Worm (Caenorhabditis elegans) whole organism, early embryonic: ENCODE data around the gene Y43F8B.10.

ENCODE experiments used
- B0310.2 ChIP-seq: sonication (generic microtip); optimal IDR thresholded peaks from 2 replicates; lab custom pipeline; 2016; ENCODE audit warnings: mild to moderate bottlenecking, missing genetic modification characterization, missing compliant biosample characterization
- F13C5.2 ChIP-seq: sonication (generic microtip); optimal IDR thresholded peaks from 2 replicates; lab custom pipeline; 2017; ENCODE audit warnings: mild to moderate bottlenecking, missing genetic modification characterization, inconsistent platforms, missing compliant biosample characterization
- aly-1 ChIP-seq: sonication (generic microtip); optimal IDR thresholded peaks from 2 replicates; lab custom pipeline; 2016; ENCODE audit warnings: missing genetic modification characterization, missing compliant biosample characterization
- ama-1 ChIP-seq: fragments of 150-350 bp; optimal IDR thresholded peaks from 2 replicates; lab custom pipeline; 2014
- ceh-13 ChIP-seq: fragments of 200-800 bp; sonication (Bioruptor generic); optimal IDR thresholded peaks from 2 replicates; lab custom pipeline; 2018; ENCODE audit warnings: mild to moderate bottlenecking, missing genetic modification characterization, missing compliant biosample characterization
- ceh-36 ChIP-seq: sonication (generic microtip); optimal IDR thresholded peaks from 2 replicates; lab custom pipeline; 2016; ENCODE audit warnings: missing genetic modification characterization, inconsistent platforms, missing compliant biosample characterization
- ets-7 ChIP-seq: sonication (generic microtip); optimal IDR thresholded peaks from 2 replicates; lab custom pipeline; 2016; ENCODE audit warnings: missing genotype, missing genetic modification characterization, missing compliant biosample characterization
- flt-1 ChIP-seq: fragments of 200-800 bp; sonication (Bioruptor generic); IDR thresholded peaks from 2 replicates; pipeline ENCODE4 v1.3.6; 2022; ENCODE audit warnings: missing genetic modification characterization, missing compliant biosample characterization
- hmbx-1 ChIP-seq: sonication (generic microtip); optimal IDR thresholded peaks from 2 replicates; lab custom pipeline; 2016; ENCODE audit warnings: mild to moderate bottlenecking, missing genetic modification characterization, missing compliant biosample characterization
- hmg-4 ChIP-seq: fragments of 200-800 bp; sonication (Bioruptor generic); optimal IDR thresholded peaks from 2 replicates; lab custom pipeline; 2018; ENCODE audit warnings: mild to moderate bottlenecking, missing genetic modification characterization, missing compliant biosample characterization
- hnd-1 ChIP-seq: sonication (generic microtip); optimal IDR thresholded peaks from 2 replicates; lab custom pipeline; 2016; ENCODE audit warnings: missing genetic modification characterization, missing compliant biosample characterization
- pes-1 ChIP-seq: fragments of 200-800 bp; sonication (Bioruptor generic); IDR thresholded peaks from 2 replicates; pipeline ENCODE4 v1.3.6; 2022; ENCODE audit warnings: missing genetic modification reagents, missing genetic modification characterization, missing compliant biosample characterization
- scrt-1 ChIP-seq: fragments of 200-800 bp; sonication (Bioruptor generic); IDR thresholded peaks from 2 replicates; pipeline ENCODE4 v1.3.6; 2022; ENCODE audit warnings: missing genetic modification characterization, missing compliant biosample characterization
- sea-1 ChIP-seq: fragments of 200-800 bp; sonication (Bioruptor generic); conservative IDR thresholded peaks from 2 replicates; pipeline ENCODE4 v1.3.6; 2022; ENCODE audit warnings: missing genetic modification characterization, missing compliant biosample characterization
- tbx-11 ChIP-seq: fragments of 200-800 bp; sonication (Bioruptor generic); IDR thresholded peaks from 2 replicates; pipeline ENCODE4 v1.3.6; 2022; ENCODE audit warnings: missing genetic modification characterization, missing compliant biosample characterization
- tbx-37 ChIP-seq: fragments of 200-800 bp; sonication (Bioruptor generic); conservative IDR thresholded peaks from 2 replicates; pipeline ENCODE4 v1.3.6; 2022; ENCODE audit warnings: missing genetic modification reagents, missing genetic modification characterization, missing compliant biosample characterization
- tra-4 ChIP-seq: sonication (generic microtip); optimal IDR thresholded peaks from 2 replicates; lab custom pipeline; 2017; ENCODE audit warnings: missing genetic modification characterization, missing compliant biosample characterization

The Y43F8B.10 gene

DNA sequence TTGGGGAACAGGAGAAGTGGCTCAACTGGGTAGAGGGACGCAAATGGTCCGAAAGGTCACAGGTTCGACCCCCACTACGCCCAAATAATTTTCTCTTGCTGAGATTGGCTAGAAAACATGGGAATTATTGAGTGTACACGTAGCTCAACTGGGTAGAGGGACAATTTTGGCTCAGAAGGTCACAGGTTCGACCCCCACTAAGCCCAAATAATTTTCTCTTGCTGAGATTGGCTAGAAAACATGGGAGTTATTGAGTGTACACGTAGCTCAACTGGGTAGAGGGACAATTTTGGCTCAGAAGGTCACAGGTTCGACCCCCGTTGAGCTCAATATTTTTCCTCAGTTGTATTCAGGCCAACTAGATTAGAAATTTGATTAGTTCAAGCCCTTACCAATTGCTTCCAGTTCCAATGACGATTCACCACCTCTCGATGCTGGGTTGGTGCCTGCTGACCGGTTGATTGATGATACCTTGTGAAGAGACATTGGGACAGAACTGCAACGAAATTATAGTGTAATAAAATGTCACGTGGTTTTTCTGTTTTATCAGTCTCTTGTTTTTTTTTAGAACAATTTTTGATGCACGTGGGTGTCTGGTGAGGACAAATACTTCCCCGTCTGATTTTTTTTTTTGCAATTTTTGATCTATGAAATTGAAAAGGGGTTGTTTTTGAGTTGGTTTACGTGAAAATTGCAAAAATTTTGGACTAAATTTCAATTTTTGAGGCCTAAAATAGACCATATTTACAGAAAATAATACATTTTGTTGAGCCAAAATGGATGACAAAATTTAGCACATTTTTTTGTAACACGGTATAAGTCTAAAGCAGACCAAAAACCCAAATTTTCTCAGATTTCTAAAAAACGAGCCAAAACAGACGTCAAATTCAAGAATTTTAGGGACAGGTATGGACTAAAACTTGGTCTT, 47.4 kb downstream of the Y43F8B.10 start:
- no peak for TF ChIP-seq B0310.2 (tag; lab: Kevin White, UChicago)
- peak; percentile 51; the same call in 1 of the 2 replicates for TF ChIP-seq sea-1 (GFP tag; lab: Robert Waterston, UW)
- TF ChIP-seq ceh-36 (tag; lab: Kevin White, UChicago), result no peak
- no peak for TF ChIP-seq ceh-13 (GFP tag; lab: Kevin White, UChicago)
- TF ChIP-seq hnd-1 (tag; lab: Kevin White, UChicago), result no peak
- peak; percentile 44; the same call in 1 of the 2 replicates for TF ChIP-seq pes-1
- TF ChIP-seq flt-1 (GFP tag; lab: Robert Waterston, UW), result 0 out of 2 replicates have a peak, but pooled peaks have one; percentile 25
- TF ChIP-seq ets-7 (tag; lab: Kevin White, UChicago), result no peak
- TF ChIP-seq scrt-1 (GFP tag; lab: Robert Waterston, UW), result no peak
- TF ChIP-seq hmg-4 (GFP tag; lab: Kevin White, UChicago), result no peak
- TF ChIP-seq hmbx-1 (tag; lab: Kevin White, UChicago), result no peak
- TF ChIP-seq aly-1 (tag; lab: Kevin White, UChicago), result no peak
- TF ChIP-seq F13C5.2 (tag; lab: Kevin White, UChicago), result no peak
- TF ChIP-seq tbx-37 (GFP tag; lab: Robert Waterston, UW), result no peak
- no peak for TF ChIP-seq tra-4 (tag; lab: Kevin White, UChicago)
- no peak for TF ChIP-seq tbx-11 (GFP tag; lab: Robert Waterston, UW)
- no peak for TF ChIP-seq ama-1 (lab: Kevin White, UChicago)

- peak; percentile 62 for TF ChIP-seq F13C5.2 (tag; lab: Kevin White, UChicago)
- TF ChIP-seq tra-4 (tag; lab: Kevin White, UChicago), result no peak
- TF ChIP-seq ceh-36 (tag; lab: Kevin White, UChicago), result peak; percentile 68
- TF ChIP-seq tbx-11 (GFP tag; lab: Robert Waterston, UW), result peak; percentile 70
- TF ChIP-seq tbx-37 (GFP tag; lab: Robert Waterston, UW), result no peak
- no peak for TF ChIP-seq ets-7 (tag; lab: Kevin White, UChicago)
- TF ChIP-seq flt-1 (GFP tag; lab: Robert Waterston, UW), result no peak; the same call in 1 of the 2 replicates
- peak; percentile 52 for TF ChIP-seq ceh-13 (GFP tag; lab: Kevin White, UChicago)
- peak; percentile 99 for TF ChIP-seq ama-1 (lab: Kevin White, UChicago)
- TF ChIP-seq hmg-4 (GFP tag; lab: Kevin White, UChicago), result peak; percentile 95
- TF ChIP-seq hnd-1 (tag; lab: Kevin White, UChicago), result peak; percentile 30
- TF ChIP-seq B0310.2 (tag; lab: Kevin White, UChicago), result peak; percentile 60
- TF ChIP-seq hmbx-1 (tag; lab: Kevin White, UChicago), result peak; percentile 61
- peak; percentile 62; the same call in 1 of the 2 replicates for TF ChIP-seq scrt-1 (GFP tag; lab: Robert Waterston, UW)
- peak; percentile 85 for TF ChIP-seq sea-1 (GFP tag; lab: Robert Waterston, UW)
- TF ChIP-seq pes-1, result peak; percentile 61; the same call in 1 of the 2 replicates
- TF ChIP-seq aly-1 (tag; lab: Kevin White, UChicago), result no peak
These were observed 48.4 kb downstream of the Y43F8B.10 start for ce11 chrV:19522551-19523137.

DNA sequence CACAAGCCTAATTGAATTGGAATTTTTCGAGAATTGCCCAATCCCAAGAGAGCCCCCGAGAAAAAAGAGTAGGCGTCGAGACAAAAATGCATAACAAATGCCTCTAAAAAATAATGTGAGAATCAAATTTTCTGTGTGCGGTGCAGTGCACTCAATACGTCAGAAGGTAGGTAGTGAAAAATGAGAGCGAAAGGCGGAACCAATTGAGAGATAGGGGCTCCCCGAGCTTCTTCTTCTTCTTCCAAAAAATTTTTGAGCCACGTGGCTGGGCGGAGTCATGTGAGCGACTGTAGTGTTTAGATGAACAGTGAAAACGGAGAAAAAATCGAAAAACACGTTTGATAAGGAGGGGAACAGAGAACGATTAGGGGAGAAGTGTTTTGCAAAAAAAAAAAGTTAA, 50.3 kb downstream of the Y43F8B.10 start:
- TF ChIP-seq ceh-36 (tag; lab: Kevin White, UChicago) (no peak), F13C5.2 (tag; lab: Kevin White, UChicago) (no peak), hnd-1 (tag; lab: Kevin White, UChicago) (no peak), sea-1 (GFP tag; lab: Robert Waterston, UW) (no peak), scrt-1 (GFP tag; lab: Robert Waterston, UW) (no peak), pes-1 (no peak), hmg-4 (GFP tag; lab: Kevin White, UChicago) (no peak), tbx-37 (GFP tag; lab: Robert Waterston, UW) (no peak), B0310.2 (tag; lab: Kevin White, UChicago) (no peak), tra-4 (tag; lab: Kevin White, UChicago) (no peak), ets-7 (tag; lab: Kevin White, UChicago) (no peak), tbx-11 (GFP tag; lab: Robert Waterston, UW) (no peak), hmbx-1 (tag; lab: Kevin White, UChicago) (no peak), aly-1 (tag; lab: Kevin White, UChicago) (no peak), ceh-13 (GFP tag; lab: Kevin White, UChicago) (no peak), flt-1 (GFP tag; lab: Robert Waterston, UW) (no peak), ama-1 (lab: Kevin White, UChicago) (no peak)

- TF ChIP-seq ceh-13 (GFP tag; lab: Kevin White, UChicago) (no peak), hmbx-1 (tag; lab: Kevin White, UChicago) (no peak), ama-1 (lab: Kevin White, UChicago) (no peak), hnd-1 (tag; lab: Kevin White, UChicago) (no peak), ceh-36 (tag; lab: Kevin White, UChicago) (no peak), F13C5.2 (tag; lab: Kevin White, UChicago) (no peak), B0310.2 (tag; lab: Kevin White, UChicago) (no peak), flt-1 (GFP tag; lab: Robert Waterston, UW) (no peak), tbx-37 (GFP tag; lab: Robert Waterston, UW) (no peak), hmg-4 (GFP tag; lab: Kevin White, UChicago) (no peak), tra-4 (tag; lab: Kevin White, UChicago) (no peak), sea-1 (GFP tag; lab: Robert Waterston, UW) (no peak), tbx-11 (GFP tag; lab: Robert Waterston, UW) (no peak), ets-7 (tag; lab: Kevin White, UChicago) (no peak), scrt-1 (GFP tag; lab: Robert Waterston, UW) (no peak), aly-1 (tag; lab: Kevin White, UChicago) (no peak)
These were observed 51.9 kb downstream of the Y43F8B.10 start for ce11 chrV:19526197-19526596.
